Fruit fly (Drosophila melanogaster) whole organism, embryonic: ENCODE results near the gene eIF4E6.

ENCODE experiments used
- BEAF-32 ChIP-seq: fragments of 200-800 bp; sonication (Bioruptor generic); optimal IDR thresholded peaks from 3 replicates; lab custom pipeline; 2017; ENCODE audit warnings: missing biosample characterization, missing genetic modification characterization, mild to moderate bottlenecking, moderate library complexity, missing genetic modification reagents
- CG10267 ChIP-seq: fragments of 200-800 bp; sonication (Bioruptor generic); optimal IDR thresholded peaks from 2 replicates; lab custom pipeline; 2018; ENCODE audit warnings: missing biosample characterization, mild to moderate bottlenecking, missing genetic modification characterization, moderate library complexity
- CG10462 ChIP-seq: fragments of 200-800 bp; sonication (Bioruptor generic); optimal IDR thresholded peaks from 2 replicates; lab custom pipeline; 2016; ENCODE audit warnings: missing biosample characterization, missing genetic modification characterization
- CG12659 ChIP-seq: fragments of 200-800 bp; sonication (Bioruptor generic); optimal IDR thresholded peaks from 3 replicates; lab custom pipeline; 2017; ENCODE audit warnings: mild to moderate bottlenecking, missing biosample characterization, missing genetic modification reagents, missing genetic modification characterization
- CG14710 ChIP-seq: fragments of 200-800 bp; sonication (Bioruptor generic); optimal IDR thresholded peaks from 3 replicates; lab custom pipeline; 2019; ENCODE audit warnings: missing biosample characterization, mild to moderate bottlenecking, missing genetic modification characterization, moderate library complexity
- CG1602 ChIP-seq: fragments of 200-800 bp; sonication (Bioruptor generic); optimal IDR thresholded peaks from 3 replicates; lab custom pipeline; 2016; ENCODE audit warnings: missing biosample characterization, missing genetic modification characterization
- CG1647 ChIP-seq: fragments of 200-800 bp; sonication (Bioruptor generic); optimal IDR thresholded peaks from 3 replicates; lab custom pipeline; 2016; ENCODE audit warnings: missing biosample characterization, missing genetic modification characterization
- CG16813 ChIP-seq: fragments of 200-800 bp; sonication (Bioruptor generic); IDR thresholded peaks from 3 replicates; pipeline ENCODE4 v1.3.6; 2022; ENCODE audit warnings: missing biosample characterization, missing genetic modification characterization; ENCODE audit not compliant: partially characterized antibody
- CG16863 ChIP-seq: fragments of 200-800 bp; sonication (Bioruptor generic); optimal IDR thresholded peaks from 3 replicates; lab custom pipeline; 2016; ENCODE audit warnings: missing biosample characterization, missing genetic modification characterization
- CG17359 ChIP-seq: fragments of 200-800 bp; sonication (Bioruptor generic); optimal IDR thresholded peaks from 3 replicates; lab custom pipeline; 2018; ENCODE audit warnings: missing biosample characterization, mild to moderate bottlenecking, missing genetic modification characterization, moderate library complexity
- CG17912 ChIP-seq: fragments of 200-800 bp; sonication (Bioruptor generic); optimal IDR thresholded peaks from 2 replicates; lab custom pipeline; 2018; ENCODE audit warnings: missing biosample characterization, mild to moderate bottlenecking, missing genetic modification characterization
- CG18476 ChIP-seq: fragments of 200-800 bp; sonication (Bioruptor generic); optimal IDR thresholded peaks from 2 replicates; lab custom pipeline; 2016; ENCODE audit warnings: missing biosample characterization, mild to moderate bottlenecking, missing genetic modification characterization
- CG2116 ChIP-seq: fragments of 200-800 bp; sonication (Bioruptor generic); optimal IDR thresholded peaks from 3 replicates; lab custom pipeline; 2018; ENCODE audit warnings: missing biosample characterization, mild to moderate bottlenecking, missing genetic modification characterization
- CG3065 ChIP-seq: fragments of 200-800 bp; sonication (Bioruptor generic); optimal IDR thresholded peaks from 2 replicates; lab custom pipeline; 2016; ENCODE audit warnings: missing biosample characterization, missing genetic modification characterization
- CG4730 ChIP-seq: fragments of 200-800 bp; sonication (Bioruptor generic); IDR thresholded peaks from 2 replicates; pipeline ENCODE4 v1.3.6; 2022; ENCODE audit warnings: missing biosample characterization, missing genetic modification characterization
- CG5180 ChIP-seq: fragments of 200-800 bp; sonication (Bioruptor generic); optimal IDR thresholded peaks from 3 replicates; lab custom pipeline; 2017; ENCODE audit warnings: missing biosample characterization, missing genetic modification characterization, mild to moderate bottlenecking, moderate library complexity, missing genetic modification reagents
- CG6254 ChIP-seq: fragments of 200-800 bp; sonication (Bioruptor generic); optimal IDR thresholded peaks from 3 replicates; lab custom pipeline; 2017; ENCODE audit warnings: mild to moderate bottlenecking, missing biosample characterization, missing genetic modification reagents, missing genetic modification characterization
- CG6854 ChIP-seq: fragments of 200-800 bp; sonication (Bioruptor generic); optimal IDR thresholded peaks from 3 replicates; lab custom pipeline; 2017; ENCODE audit warnings: missing biosample characterization, mild to moderate bottlenecking, missing genetic modification characterization
- CG8388 ChIP-seq: fragments of 200-800 bp; sonication (Bioruptor generic); optimal IDR thresholded peaks from 2 replicates; lab custom pipeline; 2019; ENCODE audit warnings: missing biosample characterization, mild to moderate bottlenecking, missing genetic modification characterization, moderate library complexity
- CG8478 ChIP-seq: fragments of >200 bp; optimal IDR thresholded peaks from 2 replicates; lab custom pipeline; 2018
- Drgx ChIP-seq: fragments of 200-800 bp; sonication (Bioruptor generic); IDR thresholded peaks from 2 replicates; pipeline ENCODE4 v1.3.6; 2022; ENCODE audit warnings: missing biosample characterization, missing genetic modification characterization
- E2f2 ChIP-seq: fragments of 200-800 bp; sonication (Bioruptor generic); IDR thresholded peaks from 2 replicates; pipeline ENCODE4 v1.3.6; 2022; ENCODE audit warnings: missing biosample characterization, missing genetic modification characterization
- Fer1 ChIP-seq: fragments of 200-800 bp; sonication (Bioruptor generic); optimal IDR thresholded peaks from 2 replicates; lab custom pipeline; 2017; ENCODE audit warnings: missing biosample characterization, mild to moderate bottlenecking, missing genetic modification characterization
- Fer2 ChIP-seq: fragments of 200-800 bp; sonication (Bioruptor generic); optimal IDR thresholded peaks from 2 replicates; lab custom pipeline; 2018; ENCODE audit warnings: missing biosample characterization, mild to moderate bottlenecking, missing genetic modification characterization, moderate library complexity
- HLH4C ChIP-seq: fragments of 200-800 bp; sonication (Bioruptor generic); IDR thresholded peaks from 3 replicates; pipeline ENCODE4 v1.3.6; 2022; ENCODE audit warnings: missing biosample characterization, missing genetic modification characterization; ENCODE audit not compliant: partially characterized antibody
- Hey ChIP-seq: fragments of 200-800 bp; sonication (Bioruptor generic); optimal IDR thresholded peaks from 3 replicates; lab custom pipeline; 2018; ENCODE audit warnings: missing biosample characterization, mild to moderate bottlenecking, missing genetic modification characterization
- HmgZ ChIP-seq: fragments of 200-800 bp; sonication (Bioruptor generic); optimal IDR thresholded peaks from 2 replicates; lab custom pipeline; 2018; ENCODE audit warnings: missing biosample characterization, mild to moderate bottlenecking, missing genetic modification characterization
- Med ChIP-seq: fragments of 200-800 bp; sonication (Bioruptor generic); peaks from one replicate; lab custom pipeline; 2016; ENCODE audit warnings: missing biosample characterization, missing genetic modification characterization, mild to moderate bottlenecking, inconsistent platforms, moderate library complexity
- NfI ChIP-seq: fragments of 200-800 bp; sonication (Bioruptor generic); optimal IDR thresholded peaks from 3 replicates; lab custom pipeline; 2018; ENCODE audit warnings: missing biosample characterization, mild to moderate bottlenecking, missing genetic modification characterization, moderate library complexity
- Side ChIP-seq: fragments of 200-800 bp; sonication (Bioruptor generic); optimal IDR thresholded peaks from 2 replicates; lab custom pipeline; 2016; ENCODE audit warnings: missing biosample characterization, missing genetic modification characterization
- Six4 ChIP-seq: fragments of 200-800 bp; sonication (Bioruptor generic); optimal IDR thresholded peaks from 2 replicates; lab custom pipeline; 2016; ENCODE audit warnings: missing biosample characterization, missing genetic modification characterization
- Sry-β ChIP-seq: fragments of 200-800 bp; sonication (Bioruptor generic); optimal IDR thresholded peaks from 2 replicates; lab custom pipeline; 2018; ENCODE audit warnings: missing biosample characterization, mild to moderate bottlenecking, missing genetic modification characterization, moderate library complexity
- Ssrp ChIP-seq: fragments of 200-800 bp; sonication (Bioruptor generic); optimal IDR thresholded peaks from 2 replicates; lab custom pipeline; 2018; ENCODE audit warnings: missing biosample characterization, mild to moderate bottlenecking, missing genetic modification characterization, moderate library complexity
- YL-1 ChIP-seq: fragments of 200-800 bp; sonication (Bioruptor generic); optimal IDR thresholded peaks from 3 replicates; lab custom pipeline; 2017; ENCODE audit warnings: missing biosample characterization, mild to moderate bottlenecking, missing genetic modification characterization
- bigmax ChIP-seq: fragments of 200-800 bp; sonication (Bioruptor generic); optimal IDR thresholded peaks from 2 replicates; lab custom pipeline; 2018; ENCODE audit warnings: missing biosample characterization, mild to moderate bottlenecking, missing genetic modification characterization
- cwo ChIP-seq: fragments of 200-800 bp; sonication (Bioruptor generic); optimal IDR thresholded peaks from 3 replicates; lab custom pipeline; 2017; ENCODE audit warnings: missing biosample characterization, missing genetic modification characterization, mild to moderate bottlenecking, moderate library complexity, missing genetic modification reagents
- esg ChIP-seq: fragments of 200-800 bp; sonication (Bioruptor generic); conservative IDR thresholded peaks from 2 replicates; pipeline ENCODE4 v1.3.6; 2022; ENCODE audit warnings: missing biosample characterization, missing genetic modification characterization
- eyg ChIP-seq: fragments of 200-800 bp; sonication (Bioruptor generic); optimal IDR thresholded peaks from 3 replicates; lab custom pipeline; 2016; ENCODE audit warnings: missing biosample characterization, missing genetic modification characterization
- gcm ChIP-seq: fragments of 200-800 bp; sonication (Bioruptor generic); optimal IDR thresholded peaks from 2 replicates; lab custom pipeline; 2019; ENCODE audit warnings: missing biosample characterization, mild to moderate bottlenecking, missing genetic modification characterization, moderate library complexity
- lbe ChIP-seq: fragments of 200-800 bp; sonication (Bioruptor generic); optimal IDR thresholded peaks from 2 replicates; lab custom pipeline; 2016; ENCODE audit warnings: missing biosample characterization, mild to moderate bottlenecking, missing genetic modification characterization
- mld ChIP-seq: fragments of 200-800 bp; sonication (Bioruptor generic); IDR thresholded peaks from 3 replicates; pipeline ENCODE4 v1.3.6; 2022; ENCODE audit warnings: missing biosample characterization, missing genetic modification characterization; ENCODE audit not compliant: partially characterized antibody
- nmo ChIP-seq: fragments of 200-800 bp; sonication (Bioruptor generic); optimal IDR thresholded peaks from 2 replicates; lab custom pipeline; 2018; ENCODE audit warnings: missing biosample characterization, mild to moderate bottlenecking, missing genetic modification characterization, moderate library complexity
- nom ChIP-seq: fragments of 200-800 bp; sonication (Bioruptor generic); optimal IDR thresholded peaks from 2 replicates; lab custom pipeline; 2017; ENCODE audit warnings: missing biosample characterization, missing genetic modification characterization, mild to moderate bottlenecking, moderate library complexity, missing genetic modification reagents
- odd ChIP-seq: fragments of 200-800 bp; sonication (Bioruptor generic); optimal IDR thresholded peaks from 2 replicates; lab custom pipeline; 2017; ENCODE audit warnings: missing biosample characterization, mild to moderate bottlenecking, missing genetic modification characterization
- pan ChIP-seq, 4 experiments: fragments of >200 bp in 3 of 4; fragments of 200-800 bp in 1 of 4; sonication (Bioruptor generic) in 1 of 4; optimal IDR thresholded peaks in 3 of 4; IDR thresholded peaks in 1 of 4; 2 replicates each; pipeline versions ENCODE4 v1.3.6 to Lab custom; 2017 to 2022; ENCODE audit warnings: missing biosample characterization in 2 of 4, missing genetic modification characterization in 2 of 4, mixed read lengths in 1 of 4
- tll ChIP-seq, 2 experiments: fragments of 200-800 bp in 1 of 2; fragments of >200 bp in 1 of 2; sonication (Bioruptor generic) in 1 of 2; optimal IDR thresholded peaks; 2 replicates each; lab custom pipeline; 2017 to 2019; ENCODE audit warnings: missing biosample characterization in 2 of 2, missing genetic modification characterization in 2 of 2, mild to moderate bottlenecking in 1 of 2, moderate library complexity in 1 of 2
- tup ChIP-seq: fragments of 200-800 bp; sonication (Bioruptor generic); optimal IDR thresholded peaks from 2 replicates; lab custom pipeline; 2016; ENCODE audit warnings: missing biosample characterization, mild to moderate bottlenecking, missing genetic modification characterization, moderate library complexity
- twi ChIP-seq: fragments of 200-800 bp; optimal IDR thresholded peaks from 2 replicates; lab custom pipeline; 2019; ENCODE audit warnings: missing biosample characterization, mild to moderate bottlenecking, missing genetic modification characterization, moderate library complexity

Gene eIF4E6

dm6 chr3R:29038960-29039581 lies 12.1 kb upstream of the eIF4E6 start, which contains the start of the genes Slu7 and Pkc98E (continued):
- TF ChIP-seq Side (GFP tag; lab: Kevin White, UChicago) (peak; percentile 35), lbe (GFP tag; lab: Kevin White, UChicago) (peak; percentile 80), Drgx (GFP tag; lab: Robert Waterston, UW) (no peak), BEAF-32 (GFP tag; lab: Kevin White, UChicago) (peak; percentile 93), tll (GFP tag; optimal IDR thresholded peaks at IDR 0.05; lab: Kevin White, UChicago) (no peak), Ssrp (tag; lab: Kevin White, UChicago) (no peak), Fer2 (tag; lab: Kevin White, UChicago) (no peak), CG16863 (GFP tag; lab: Kevin White, UChicago) (no peak), Fer1 (GFP tag; lab: Kevin White, UChicago) (peak; percentile 63), CG5180 (GFP tag; lab: Kevin White, UChicago) (no peak), HmgZ (tag; lab: Kevin White, UChicago) (peak; percentile 73), CG14710 (tag; lab: Kevin White, UChicago) (peak; percentile 57), NfI (GFP tag; lab: Kevin White, UChicago) (peak; percentile 64), CG16813 (GFP tag; lab: Robert Waterston, UW) (peak; percentile 91), bigmax (GFP tag; lab: Kevin White, UChicago) (no peak), CG4730 (GFP tag; lab: Robert Waterston, UW) (no peak), CG10462 (GFP tag; lab: Kevin White, UChicago) (no peak), Sry-β (no peak), CG2116 (peak; percentile 53), HLH4C (GFP tag; lab: Robert Waterston, UW) (peak; percentile 87), CG17359 (peak; percentile 42), eyg (peak; percentile 45), E2f2 (GFP tag; lab: Robert Waterston, UW) (0 out of 2 replicates have a peak, but pooled peaks have one; percentile 25), Six4 (GFP tag; lab: Kevin White, UChicago) (no peak), esg (no peak), pan (optimal IDR thresholded peaks at IDR 0.05; lab: Kevin White, UChicago) (no peak), pan (GFP tag; optimal IDR thresholded peaks at IDR 0.05 in 1 of 2, IDR thresholded peaks at IDR 0.05 in 1 of 2) (no peak), odd (no peak), CG10267 (tag; lab: Kevin White, UChicago) (peak; percentile 95), tup (GFP tag; lab: Kevin White, UChicago) (peak; percentile 5), CG6854 (GFP tag; lab: Kevin White, UChicago) (no peak), CG8388 (no peak), CG18476 (GFP tag; lab: Kevin White, UChicago) (peak; percentile 23), CG1602 (GFP tag; lab: Kevin White, UChicago) (no peak), CG1647 (GFP tag; lab: Kevin White, UChicago) (peak; percentile 50), CG6254 (GFP tag; lab: Kevin White, UChicago) (no peak), gcm (GFP tag; lab: Kevin White, UChicago) (no peak), CG3065 (GFP tag; lab: Kevin White, UChicago) (no peak), Med (GFP tag; lab: Kevin White, UChicago) (peak; percentile 96), cwo (GFP tag; lab: Kevin White, UChicago) (no peak), CG17912 (GFP tag; lab: Kevin White, UChicago) (peak; percentile 19), nom (no peak), mld (GFP tag; lab: Robert Waterston, UW) (peak; percentile 81; the same call in 2 of the 3 replicates), Hey (tag; lab: Kevin White, UChicago) (no peak), nmo (GFP tag; lab: Kevin White, UChicago) (peak; percentile 76), YL-1 (peak; percentile 49), CG12659 (GFP tag; lab: Kevin White, UChicago) (peak; percentile 89), CG8478 (lab: Kevin White, UChicago) (peak; percentile 95), twi (tag; lab: Kevin White, UChicago) (peak; percentile 15)
